Fruit fly (Drosophila melanogaster): ENCODE results near the gene eIF1A.

- TF ChIP-seq psq (optimal IDR thresholded peaks at IDR 0.05) (no peak), Sin3A (optimal IDR thresholded peaks at IDR 0.05) (no peak), insv (optimal IDR thresholded peaks at IDR 0.05) (no peak), Myc (optimal IDR thresholded peaks at IDR 0.05) (no peak), ttk (optimal IDR thresholded peaks at IDR 0.05) (no peak), h (optimal IDR thresholded peaks at IDR 0.05) (no peak)
Observed at dm6 chr3R:18309910-18310309, 35.4 kb downstream of the eIF1A start.
